Fruit fly (Drosophila melanogaster) whole organism, embryonic: ENCODE results near the gene CG43367.

ENCODE experiments used
- ATbp ChIP-seq: fragments of 200-800 bp; sonication (Bioruptor generic); optimal IDR thresholded peaks from 2 replicates; lab custom pipeline; 2017; ENCODE audit warnings: missing biosample characterization, mild to moderate bottlenecking, missing genetic modification characterization, missing genetic modification reagents
- Atf6 ChIP-seq: fragments of 200-800 bp; sonication (Bioruptor generic); IDR thresholded peaks from 2 replicates; pipeline ENCODE4 v1.3.6; 2022; ENCODE audit warnings: missing biosample characterization, missing genetic modification characterization
- Awh ChIP-seq: fragments of 200-800 bp; sonication (Bioruptor generic); IDR thresholded peaks from 2 replicates; pipeline ENCODE4, ENCODE4 v1.3.6; 2022; ENCODE audit warnings: missing biosample characterization, missing genetic modification characterization
- B-H1 ChIP-seq: fragments of 200-800 bp; sonication (Bioruptor generic); IDR thresholded peaks from 3 replicates; pipeline ENCODE4 v1.3.6; 2022; ENCODE audit warnings: missing biosample characterization, missing genetic modification characterization
- Bgb ChIP-seq: fragments of 200-800 bp; sonication (Bioruptor generic); IDR thresholded peaks from 2 replicates; pipeline ENCODE4 v1.3.6; 2022; ENCODE audit warnings: missing biosample characterization, missing genetic modification characterization; ENCODE audit not compliant: partially characterized antibody
- BtbVII ChIP-seq: fragments of 200-800 bp; sonication (Bioruptor generic); optimal IDR thresholded peaks from 3 replicates; lab custom pipeline; 2017; ENCODE audit warnings: missing biosample characterization, mild to moderate bottlenecking, missing genetic modification characterization
- CG10274 ChIP-seq: fragments of 200-800 bp; sonication (Bioruptor generic); optimal IDR thresholded peaks from 3 replicates; lab custom pipeline; 2017; ENCODE audit warnings: missing biosample characterization, mild to moderate bottlenecking, missing genetic modification characterization
- CG10366 ChIP-seq: fragments of 200-800 bp; sonication (Bioruptor generic); IDR thresholded peaks from 2 replicates; pipeline ENCODE4 v1.3.6; 2022; ENCODE audit warnings: missing biosample characterization, missing genetic modification characterization
- CG10431 ChIP-seq: fragments of 200-800 bp; sonication (Bioruptor generic); optimal IDR thresholded peaks from 3 replicates; lab custom pipeline; 2018; ENCODE audit warnings: missing biosample characterization, mild to moderate bottlenecking, missing genetic modification characterization
- CG11696 ChIP-seq: fragments of 200-800 bp; sonication (Bioruptor generic); IDR thresholded peaks from 2 replicates; pipeline ENCODE4 v1.3.6; 2022; ENCODE audit warnings: missing biosample characterization, missing genetic modification characterization
- CG12071 ChIP-seq: fragments of 200-800 bp; sonication (Bioruptor generic); optimal IDR thresholded peaks from 3 replicates; lab custom pipeline; 2018; ENCODE audit warnings: missing biosample characterization, mild to moderate bottlenecking, missing genetic modification characterization
- CG12659 ChIP-seq: fragments of 200-800 bp; sonication (Bioruptor generic); optimal IDR thresholded peaks from 3 replicates; lab custom pipeline; 2017; ENCODE audit warnings: mild to moderate bottlenecking, missing biosample characterization, missing genetic modification reagents, missing genetic modification characterization
- CG13624 ChIP-seq: fragments of 200-800 bp; sonication (Bioruptor generic); optimal IDR thresholded peaks from 2 replicates; lab custom pipeline; 2016; ENCODE audit warnings: missing biosample characterization, missing genetic modification characterization
- CG1647 ChIP-seq: fragments of 200-800 bp; sonication (Bioruptor generic); optimal IDR thresholded peaks from 3 replicates; lab custom pipeline; 2016; ENCODE audit warnings: missing biosample characterization, missing genetic modification characterization
- CG18262 ChIP-seq: fragments of 200-800 bp; optimal IDR thresholded peaks from 3 replicates; lab custom pipeline; 2019; ENCODE audit warnings: missing biosample characterization, mild to moderate bottlenecking, missing genetic modification characterization, moderate library complexity
- CG34376 ChIP-seq: fragments of 200-800 bp; sonication (Bioruptor generic); optimal IDR thresholded peaks from 2 replicates; lab custom pipeline; 2018; ENCODE audit warnings: missing biosample characterization, mild to moderate bottlenecking, missing genetic modification characterization
- CG4707 ChIP-seq: fragments of 200-800 bp; sonication (Bioruptor generic); optimal IDR thresholded peaks from 2 replicates; lab custom pipeline; 2018; ENCODE audit warnings: missing biosample characterization, mild to moderate bottlenecking, missing genetic modification characterization, moderate library complexity
- CG6689 ChIP-seq: fragments of 200-800 bp; sonication (Bioruptor generic); IDR thresholded peaks from 2 replicates; pipeline ENCODE4 v1.3.6; 2022; ENCODE audit warnings: missing biosample characterization, missing genetic modification characterization
- CG6791 ChIP-seq: fragments of 200-800 bp; sonication (Bioruptor generic); IDR thresholded peaks from 3 replicates; pipeline ENCODE4 v1.3.6; 2022; ENCODE audit warnings: missing biosample characterization, missing genetic modification characterization; ENCODE audit not compliant: partially characterized antibody
- CG7556 ChIP-seq: fragments of 200-800 bp; sonication (Bioruptor generic); optimal IDR thresholded peaks from 2 replicates; lab custom pipeline; 2017; ENCODE audit warnings: missing biosample characterization, mild to moderate bottlenecking, missing genetic modification characterization
- CG8089 ChIP-seq: fragments of 200-800 bp; sonication (Bioruptor generic); optimal IDR thresholded peaks from 3 replicates; lab custom pipeline; 2016; ENCODE audit warnings: missing biosample characterization, missing genetic modification characterization
- CG9215 ChIP-seq: fragments of 200-800 bp; sonication (Bioruptor generic); IDR thresholded peaks from 2 replicates; pipeline ENCODE4 v1.3.6; 2022; ENCODE audit warnings: missing biosample characterization, missing genetic modification characterization
- Hmr ChIP-seq: fragments of 200-800 bp; sonication (Bioruptor generic); optimal IDR thresholded peaks from 3 replicates; lab custom pipeline; 2017; ENCODE audit warnings: mild to moderate bottlenecking, missing biosample characterization, missing genetic modification reagents, missing genetic modification characterization
- Hr78 ChIP-seq, 2 experiments: fragments of 200-800 bp in 1 of 2; fragments of >200 bp in 1 of 2; sonication (Bioruptor generic) in 1 of 2; optimal IDR thresholded peaks; 2 replicates each; lab custom pipeline; 2017 to 2019; ENCODE audit warnings: missing biosample characterization in 2 of 2, missing genetic modification characterization in 2 of 2, mild to moderate bottlenecking in 1 of 2, moderate library complexity in 1 of 2
- Jarid2 ChIP-seq: fragments of 200-800 bp; sonication (Bioruptor generic); optimal IDR thresholded peaks from 3 replicates; lab custom pipeline; 2017; ENCODE audit warnings: mild to moderate bottlenecking, missing biosample characterization, missing genetic modification reagents, missing genetic modification characterization
- Lpt ChIP-seq: fragments of >200 bp; optimal IDR thresholded peaks from 2 replicates; lab custom pipeline; 2018; ENCODE audit warnings: missing biosample characterization, missing genetic modification characterization
- Max ChIP-seq: fragments of 200-800 bp; sonication (Bioruptor generic); optimal IDR thresholded peaks from 2 replicates; lab custom pipeline; 2016; ENCODE audit warnings: missing biosample characterization, mild to moderate bottlenecking, missing genetic modification characterization
- NC2β ChIP-seq: fragments of 200-800 bp; sonication (Bioruptor generic); optimal IDR thresholded peaks from 2 replicates; lab custom pipeline; 2016; ENCODE audit warnings: missing biosample characterization, missing genetic modification characterization
- Rx ChIP-seq: fragments of 200-800 bp; sonication (Bioruptor generic); IDR thresholded peaks from 2 replicates; pipeline ENCODE4 v1.3.6; 2022; ENCODE audit warnings: missing biosample characterization, missing genetic modification characterization
- Spps ChIP-seq: fragments of 200-800 bp; sonication (Bioruptor generic); optimal IDR thresholded peaks from 2 replicates; lab custom pipeline; 2018; ENCODE audit warnings: missing biosample characterization, mild to moderate bottlenecking, missing genetic modification characterization
- Sry-δ ChIP-seq: fragments of 200-800 bp; sonication (Bioruptor generic); optimal IDR thresholded peaks from 2 replicates; lab custom pipeline; 2016; ENCODE audit warnings: missing biosample characterization, missing genetic modification characterization
- Xbp1 ChIP-seq: fragments of 200-800 bp; sonication (Bioruptor generic); optimal IDR thresholded peaks from 3 replicates; lab custom pipeline; 2016; ENCODE audit warnings: missing biosample characterization, mild to moderate bottlenecking, missing genetic modification characterization
- abd-A ChIP-seq: fragments of 200-800 bp; sonication (Bioruptor generic); optimal IDR thresholded peaks from 3 replicates; lab custom pipeline; 2019; ENCODE audit warnings: missing biosample characterization, mild to moderate bottlenecking, missing genetic modification characterization, moderate library complexity
- cato ChIP-seq: fragments of 200-800 bp; sonication (Bioruptor generic); optimal IDR thresholded peaks from 2 replicates; lab custom pipeline; 2016; ENCODE audit warnings: missing biosample characterization, missing genetic modification characterization, borderline replicate concordance
- chn ChIP-seq: fragments of 200-800 bp; sonication (Bioruptor generic); optimal IDR thresholded peaks from 2 replicates; lab custom pipeline; 2016; ENCODE audit warnings: missing biosample characterization, missing genetic modification characterization
- dan ChIP-seq: fragments of 200-800 bp; sonication (Bioruptor generic); IDR thresholded peaks from 2 replicates; pipeline ENCODE4 v1.3.6; 2022; ENCODE audit warnings: missing biosample characterization, missing genetic modification characterization
- disco-r ChIP-seq: fragments of 200-800 bp; sonication (Bioruptor generic); optimal IDR thresholded peaks from 2 replicates; lab custom pipeline; 2016; ENCODE audit warnings: missing biosample characterization, missing genetic modification characterization
- en ChIP-seq: fragments of 200-800 bp; sonication (Bioruptor generic); optimal IDR thresholded peaks from 2 replicates; lab custom pipeline; 2016; ENCODE audit warnings: missing biosample characterization, missing genetic modification characterization
- gce ChIP-seq: fragments of 200-800 bp; sonication (Bioruptor generic); IDR thresholded peaks from 3 replicates; pipeline ENCODE4 v1.3.6; 2022; ENCODE audit warnings: missing biosample characterization, missing genetic modification characterization
- ham ChIP-seq: fragments of 200-800 bp; sonication (Bioruptor generic); IDR thresholded peaks from 2 replicates; pipeline ENCODE4 v1.3.6; 2022; ENCODE audit warnings: missing biosample characterization, missing genetic modification characterization
- hth ChIP-seq: fragments of >200 bp; optimal IDR thresholded peaks from 2 replicates; lab custom pipeline; 2017; ENCODE audit warnings: inconsistent platforms
- odd ChIP-seq: fragments of 200-800 bp; sonication (Bioruptor generic); optimal IDR thresholded peaks from 2 replicates; lab custom pipeline; 2017; ENCODE audit warnings: missing biosample characterization, mild to moderate bottlenecking, missing genetic modification characterization
- p53 ChIP-seq: fragments of 200-800 bp; sonication (Bioruptor generic); optimal IDR thresholded peaks from 2 replicates; lab custom pipeline; 2016; ENCODE audit warnings: missing biosample characterization, missing genetic modification characterization
- phol ChIP-seq: fragments of 200-800 bp; sonication (Bioruptor generic); optimal IDR thresholded peaks from 3 replicates; lab custom pipeline; 2018; ENCODE audit warnings: missing biosample characterization, mild to moderate bottlenecking, missing genetic modification characterization, moderate library complexity
- pnt ChIP-seq: fragments of 200-800 bp; sonication (Bioruptor generic); optimal IDR thresholded peaks from 3 replicates; lab custom pipeline; 2016; ENCODE audit warnings: missing biosample characterization, missing genetic modification characterization
- pum ChIP-seq: fragments of 200-800 bp; sonication (Bioruptor generic); optimal IDR thresholded peaks from 2 replicates; lab custom pipeline; 2016; ENCODE audit warnings: missing biosample characterization, missing genetic modification characterization
- rib ChIP-seq: fragments of 200-800 bp; sonication (Bioruptor generic); IDR thresholded peaks from 2 replicates; pipeline ENCODE4 v1.3.6; 2022; ENCODE audit warnings: missing biosample characterization, missing genetic modification characterization
- ro ChIP-seq: fragments of 200-800 bp; sonication (Bioruptor generic); IDR thresholded peaks from 2 replicates; pipeline ENCODE4 v1.3.6; 2022; ENCODE audit warnings: missing biosample characterization, missing genetic modification characterization
- slp2 ChIP-seq: fragments of 200-800 bp; sonication (Bioruptor generic); optimal IDR thresholded peaks from 2 replicates; lab custom pipeline; 2016; ENCODE audit warnings: missing biosample characterization, missing genetic modification characterization
- sob ChIP-seq: fragments of 200-800 bp; sonication (Bioruptor generic); IDR thresholded peaks from 2 replicates; pipeline ENCODE4 v1.3.6; 2022; ENCODE audit warnings: missing biosample characterization, missing genetic modification characterization
- sug ChIP-seq: fragments of 200-800 bp; optimal IDR thresholded peaks from 2 replicates; lab custom pipeline; 2019; ENCODE audit warnings: missing biosample characterization, mild to moderate bottlenecking, missing genetic modification characterization, moderate library complexity
- trh ChIP-seq: fragments of 200-800 bp; sonication (Bioruptor generic); optimal IDR thresholded peaks from 2 replicates; lab custom pipeline; 2016; ENCODE audit warnings: missing biosample characterization, missing genetic modification characterization

Gene CG43367

DNA sequence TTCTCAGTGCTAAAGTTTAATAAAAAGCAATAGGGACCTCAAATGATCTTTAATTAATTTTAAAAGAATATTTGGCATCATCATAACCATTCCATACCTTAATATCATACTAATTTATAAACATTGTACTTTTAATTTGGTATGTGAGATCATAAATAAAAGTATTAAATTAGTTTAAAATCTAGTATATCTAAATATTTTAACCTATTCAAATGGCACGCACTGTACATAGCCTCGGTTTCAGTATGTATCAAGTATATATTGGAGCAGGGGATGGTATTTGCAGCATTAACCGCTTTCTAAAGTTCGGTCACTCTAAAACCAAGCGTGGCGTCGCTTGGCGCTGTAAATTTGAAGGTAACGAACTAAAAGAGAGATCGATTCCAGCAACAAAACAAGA is 48.6 kb downstream of the CG43367 start, which contains the start of gene pav (continued):
- TF ChIP-seq Sry-δ (GFP tag; lab: Kevin White, UChicago) (no peak), Bgb (GFP tag; lab: Robert Waterston, UW) (no peak), ham (no peak), sug (tag; lab: Kevin White, UChicago) (no peak), rib (GFP tag; lab: Robert Waterston, UW) (no peak), Hr78 (GFP tag; optimal IDR thresholded peaks at IDR 0.05; lab: Kevin White, UChicago) (no peak), disco-r (no peak), ro (GFP tag; lab: Robert Waterston, UW) (no peak), BtbVII (GFP tag; lab: Kevin White, UChicago) (no peak), ATbp (GFP tag; lab: Kevin White, UChicago) (no peak), B-H1 (peak; percentile 32; the same call in 1 of the 3 replicates), Spps (no peak), CG13624 (no peak), cato (no peak), CG12659 (no peak), Atf6 (GFP tag; lab: Robert Waterston, UW) (peak; percentile 26; the same call in 1 of the 2 replicates), phol (peak; percentile 64), CG7556 (GFP tag; lab: Kevin White, UChicago) (no peak), CG8089 (GFP tag; lab: Kevin White, UChicago) (no peak), odd (GFP tag; lab: Kevin White, UChicago) (no peak), CG34376 (no peak), en (GFP tag; lab: Kevin White, UChicago) (no peak), CG18262 (tag; lab: Kevin White, UChicago) (no peak), CG6689 (GFP tag; lab: Robert Waterston, UW) (peak; percentile 4; the same call in 1 of the 2 replicates), CG9215 (GFP tag; lab: Robert Waterston, UW) (no peak), Jarid2 (GFP tag; lab: Kevin White, UChicago) (no peak), gce (no peak), Xbp1 (GFP tag; lab: Kevin White, UChicago) (peak; percentile 40), p53 (no peak), Awh (no peak; the same call in 1 of the 2 replicates), CG1647 (GFP tag; lab: Kevin White, UChicago) (no peak), CG12071 (no peak), Max (GFP tag; lab: Kevin White, UChicago) (peak; percentile 27), CG10274 (GFP tag; lab: Kevin White, UChicago) (no peak), Lpt (GFP tag; lab: Kevin White, UChicago) (no peak), pnt (GFP tag; lab: Kevin White, UChicago) (no peak), slp2 (GFP tag; lab: Kevin White, UChicago) (no peak), chn (GFP tag; lab: Kevin White, UChicago) (no peak), CG10366 (GFP tag; lab: Robert Waterston, UW) (peak; percentile 30), CG6791 (GFP tag; lab: Robert Waterston, UW) (no peak), hth (lab: Kevin White, UChicago) (no peak), sob (GFP tag; lab: Robert Waterston, UW) (peak; percentile 49), Rx (GFP tag; lab: Robert Waterston, UW) (peak; percentile 8; the same call in 1 of the 2 replicates), Hmr (GFP tag; lab: Kevin White, UChicago) (no peak), CG10431 (GFP tag; lab: Kevin White, UChicago) (no peak), dan (no peak), trh (no peak), CG4707 (no peak), CG11696 (GFP tag; lab: Robert Waterston, UW) (peak; percentile 97), abd-A (tag; lab: Kevin White, UChicago) (no peak), pum (GFP tag; lab: Kevin White, UChicago) (no peak), NC2β (GFP tag; lab: Kevin White, UChicago) (no peak)
